Worm (Caenorhabditis elegans) whole organism, early embryonic: ENCODE results near the gene pct-1.

Experiments used
- B0310.2 ChIP-seq: sonication (generic microtip); optimal IDR thresholded peaks from 2 replicates; lab custom pipeline; 2016; ENCODE audit warnings: mild to moderate bottlenecking, missing genetic modification characterization, missing compliant biosample characterization
- aly-1 ChIP-seq: sonication (generic microtip); optimal IDR thresholded peaks from 2 replicates; lab custom pipeline; 2016; ENCODE audit warnings: missing genetic modification characterization, missing compliant biosample characterization
- ama-1 ChIP-seq: fragments of 150-350 bp; optimal IDR thresholded peaks from 2 replicates; lab custom pipeline; 2014
- ceh-13 ChIP-seq: fragments of 200-800 bp; sonication (Bioruptor generic); optimal IDR thresholded peaks from 2 replicates; lab custom pipeline; 2018; ENCODE audit warnings: mild to moderate bottlenecking, missing genetic modification characterization, missing compliant biosample characterization
- ceh-36 ChIP-seq: sonication (generic microtip); optimal IDR thresholded peaks from 2 replicates; lab custom pipeline; 2016; ENCODE audit warnings: missing genetic modification characterization, inconsistent platforms, missing compliant biosample characterization
- ets-7 ChIP-seq: sonication (generic microtip); optimal IDR thresholded peaks from 2 replicates; lab custom pipeline; 2016; ENCODE audit warnings: missing genotype, missing genetic modification characterization, missing compliant biosample characterization
- flt-1 ChIP-seq: fragments of 200-800 bp; sonication (Bioruptor generic); IDR thresholded peaks from 2 replicates; pipeline ENCODE4 v1.3.6; 2022; ENCODE audit warnings: missing genetic modification characterization, missing compliant biosample characterization
- hmbx-1 ChIP-seq: sonication (generic microtip); optimal IDR thresholded peaks from 2 replicates; lab custom pipeline; 2016; ENCODE audit warnings: mild to moderate bottlenecking, missing genetic modification characterization, missing compliant biosample characterization
- hmg-4 ChIP-seq: fragments of 200-800 bp; sonication (Bioruptor generic); optimal IDR thresholded peaks from 2 replicates; lab custom pipeline; 2018; ENCODE audit warnings: mild to moderate bottlenecking, missing genetic modification characterization, missing compliant biosample characterization
- hnd-1 ChIP-seq: sonication (generic microtip); optimal IDR thresholded peaks from 2 replicates; lab custom pipeline; 2016; ENCODE audit warnings: missing genetic modification characterization, missing compliant biosample characterization
- pes-1 ChIP-seq: fragments of 200-800 bp; sonication (Bioruptor generic); IDR thresholded peaks from 2 replicates; pipeline ENCODE4 v1.3.6; 2022; ENCODE audit warnings: missing genetic modification reagents, missing genetic modification characterization, missing compliant biosample characterization
- scrt-1 ChIP-seq: fragments of 200-800 bp; sonication (Bioruptor generic); IDR thresholded peaks from 2 replicates; pipeline ENCODE4 v1.3.6; 2022; ENCODE audit warnings: missing genetic modification characterization, missing compliant biosample characterization
- sea-1 ChIP-seq: fragments of 200-800 bp; sonication (Bioruptor generic); conservative IDR thresholded peaks from 2 replicates; pipeline ENCODE4 v1.3.6; 2022; ENCODE audit warnings: missing genetic modification characterization, missing compliant biosample characterization
- tbx-11 ChIP-seq: fragments of 200-800 bp; sonication (Bioruptor generic); IDR thresholded peaks from 2 replicates; pipeline ENCODE4 v1.3.6; 2022; ENCODE audit warnings: missing genetic modification characterization, missing compliant biosample characterization
- tbx-37 ChIP-seq: fragments of 200-800 bp; sonication (Bioruptor generic); conservative IDR thresholded peaks from 2 replicates; pipeline ENCODE4 v1.3.6; 2022; ENCODE audit warnings: missing genetic modification reagents, missing genetic modification characterization, missing compliant biosample characterization
- tra-4 ChIP-seq: sonication (generic microtip); optimal IDR thresholded peaks from 2 replicates; lab custom pipeline; 2017; ENCODE audit warnings: missing genetic modification characterization, missing compliant biosample characterization

pct-1 gene

DNA sequence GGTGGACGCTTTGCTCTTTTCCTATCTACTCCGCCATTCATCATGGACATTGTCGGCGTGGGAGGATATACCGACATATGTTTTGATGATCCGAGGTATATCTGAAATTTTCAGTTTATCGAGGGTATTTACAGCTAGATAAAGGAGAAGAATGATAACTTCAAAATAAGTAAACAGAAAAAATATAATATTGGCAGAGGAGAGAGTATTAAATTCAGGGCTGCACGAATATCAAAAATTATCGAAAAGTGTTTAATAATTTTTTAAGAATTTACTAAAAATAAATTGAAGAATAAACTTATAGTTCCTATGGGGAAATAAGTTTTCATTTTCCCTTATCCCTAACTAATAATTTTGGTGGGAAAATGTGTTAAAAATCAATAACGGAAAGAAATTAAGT is 22.6 kb downstream of the pct-1 start, which contains the start of gene wsp-1:
wsp-1 (minus strand) TSS at position 101 of the 400 bp plus-strand sequence.
- no peak for TF ChIP-seq hmg-4 (GFP tag; lab: Kevin White, UChicago)
- TF ChIP-seq ceh-36 (tag; lab: Kevin White, UChicago): no peak
- no peak for TF ChIP-seq hnd-1 (tag; lab: Kevin White, UChicago)

- TF ChIP-seq hmbx-1 (no peak), hmg-4 (GFP tag; lab: Kevin White, UChicago) (no peak), aly-1 (tag; lab: Kevin White, UChicago) (no peak), pes-1 (GFP tag; lab: Robert Waterston, UW) (no peak), scrt-1 (no peak), ets-7 (tag; lab: Kevin White, UChicago) (no peak), tbx-37 (GFP tag; lab: Robert Waterston, UW) (no peak), tbx-11 (GFP tag; lab: Robert Waterston, UW) (no peak), tra-4 (tag; lab: Kevin White, UChicago) (no peak), flt-1 (no peak)
Observed at ce11 chrIV:8199274-8199673, 23.0 kb downstream of the pct-1 start.

ce11 chrIV:8199824-8200223 is 23.5 kb downstream of the pct-1 start:
- TF ChIP-seq flt-1 (no peak), aly-1 (tag; lab: Kevin White, UChicago) (no peak), scrt-1 (no peak), tbx-11 (GFP tag; lab: Robert Waterston, UW) (no peak), sea-1 (no peak), B0310.2 (tag; lab: Kevin White, UChicago) (no peak), ets-7 (tag; lab: Kevin White, UChicago) (no peak), tra-4 (tag; lab: Kevin White, UChicago) (no peak), pes-1 (GFP tag; lab: Robert Waterston, UW) (no peak), tbx-37 (GFP tag; lab: Robert Waterston, UW) (no peak), ama-1 (lab: Kevin White, UChicago) (no peak), ceh-13 (GFP tag; lab: Kevin White, UChicago) (no peak), hmbx-1 (no peak), hmg-4 (GFP tag; lab: Kevin White, UChicago) (no peak)

- TF ChIP-seq hmg-4 (GFP tag; lab: Kevin White, UChicago): no peak
- no peak for TF ChIP-seq pes-1 (GFP tag; lab: Robert Waterston, UW)
- TF ChIP-seq B0310.2 (tag; lab: Kevin White, UChicago): no peak
Observed at ce11 chrIV:8201133-8201532, 24.9 kb downstream of the pct-1 start, which contains the start of gene glrx-22. Gene glrx-22 (minus strand): TSS chrIV:8201233.

DNA sequence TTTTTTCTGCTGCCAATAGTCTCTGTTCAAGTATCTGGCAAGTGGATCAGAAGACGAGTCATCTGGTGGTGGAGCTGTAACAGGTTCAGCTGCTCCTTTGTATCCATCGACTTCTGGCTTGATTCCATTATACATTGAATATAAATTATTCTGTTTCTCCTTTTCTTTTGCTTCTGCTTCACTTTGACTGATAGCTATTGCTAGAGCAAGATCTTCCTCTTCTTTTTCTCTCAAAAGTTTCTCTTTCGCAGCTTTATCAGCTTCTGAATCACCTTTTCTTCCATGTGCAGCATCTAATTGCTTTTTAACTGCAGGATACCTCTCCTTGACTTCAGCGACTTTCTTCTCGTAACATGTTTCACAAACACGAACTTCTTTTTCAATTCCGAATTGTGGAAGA is 27.3 kb downstream of the pct-1 start:
- TF ChIP-seq flt-1: no peak

- TF ChIP-seq tbx-11 (GFP tag; lab: Robert Waterston, UW) (no peak), sea-1 (no peak), flt-1 (no peak), tra-4 (tag; lab: Kevin White, UChicago) (no peak)
Observed at ce11 chrIV:8205272-8206098, 29.2 kb downstream of the pct-1 start, which contains the start of gene hgrs-1. Gene hgrs-1 (minus strand): TSS chrIV:8206048.

DNA sequence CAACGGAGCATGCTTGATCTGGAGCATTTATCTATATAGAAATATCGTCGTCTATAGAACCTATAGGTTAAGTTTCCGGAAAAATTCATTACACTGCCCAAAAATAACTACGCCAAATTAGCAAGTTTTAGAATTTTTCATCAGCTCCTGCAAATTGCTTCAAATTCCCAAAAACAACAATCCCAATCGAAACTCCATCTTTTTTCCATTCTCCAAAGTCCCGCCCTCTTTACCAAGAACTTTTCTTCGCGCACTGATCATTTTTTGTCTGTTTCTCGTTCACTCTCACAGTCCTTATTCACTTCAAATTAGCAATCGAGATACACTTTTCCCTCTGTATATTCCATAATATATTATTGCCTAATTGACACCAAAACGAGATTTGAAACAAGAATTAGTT is 30.0 kb downstream of the pct-1 start, which contains the start of gene svh-1:
svh-1 (plus strand) TSS at position 301 of the 400 bp plus-strand sequence.
- TF ChIP-seq tbx-37 (GFP tag; lab: Robert Waterston, UW) (no peak), scrt-1 (no peak), ets-7 (tag; lab: Kevin White, UChicago) (no peak), ama-1 (lab: Kevin White, UChicago) (no peak), flt-1 (no peak), tbx-11 (GFP tag; lab: Robert Waterston, UW) (no peak), ceh-36 (tag; lab: Kevin White, UChicago) (no peak), hmg-4 (GFP tag; lab: Kevin White, UChicago) (no peak), hmbx-1 (no peak), aly-1 (tag; lab: Kevin White, UChicago) (no peak), B0310.2 (tag; lab: Kevin White, UChicago) (no peak), tra-4 (tag; lab: Kevin White, UChicago) (no peak), pes-1 (GFP tag; lab: Robert Waterston, UW) (no peak)

- TF ChIP-seq aly-1 (tag; lab: Kevin White, UChicago): no peak
- no peak for TF ChIP-seq scrt-1
- no peak for TF ChIP-seq ceh-13 (GFP tag; lab: Kevin White, UChicago)
Observed at ce11 chrIV:8208855-8209254, 32.6 kb downstream of the pct-1 start.

- TF ChIP-seq sea-1 (no peak), pes-1 (GFP tag; lab: Robert Waterston, UW) (no peak), scrt-1 (no peak), ets-7 (tag; lab: Kevin White, UChicago) (no peak)
Observed at ce11 chrIV:8210300-8210699, 34.0 kb downstream of the pct-1 start, which contains the start of gene C07G1.6. Gene C07G1.6 (minus strand): TSS chrIV:8210400.
